Fruit fly (Drosophila melanogaster): ENCODE measurements around the gene TotA.

The TotA gene

DNA sequence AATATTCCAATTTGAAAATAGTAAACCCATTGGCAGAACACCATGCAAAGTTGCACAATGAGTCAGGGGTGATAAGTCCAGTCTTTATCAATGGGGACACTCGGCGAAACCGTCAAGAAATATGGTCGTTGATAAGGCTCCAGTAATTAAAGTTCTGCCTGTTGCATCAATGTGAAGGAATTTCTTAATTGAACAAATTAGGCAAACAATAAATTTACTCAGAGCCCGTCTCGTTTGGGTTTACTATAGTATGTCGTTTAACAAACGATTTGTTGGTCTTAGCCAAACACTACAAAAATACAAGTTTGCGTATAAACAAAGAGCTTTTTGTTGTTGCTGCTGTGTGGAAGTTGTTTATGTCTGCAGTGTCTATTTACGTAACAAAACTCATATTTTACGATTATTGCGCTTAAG lies 36.1 kb upstream of the TotA start:
- TF ChIP-seq psq (optimal IDR thresholded peaks at IDR 0.05) (no peak), pan (optimal IDR thresholded peaks at IDR 0.05) (no peak), CG8478 (optimal IDR thresholded peaks at IDR 0.05) (no peak), Dll (optimal IDR thresholded peaks at IDR 0.05) (no peak), EcR (GFP tag; optimal IDR thresholded peaks at IDR 0.05) (no peak), usp (GFP tag; optimal IDR thresholded peaks at IDR 0.05) (no peak)

DNA sequence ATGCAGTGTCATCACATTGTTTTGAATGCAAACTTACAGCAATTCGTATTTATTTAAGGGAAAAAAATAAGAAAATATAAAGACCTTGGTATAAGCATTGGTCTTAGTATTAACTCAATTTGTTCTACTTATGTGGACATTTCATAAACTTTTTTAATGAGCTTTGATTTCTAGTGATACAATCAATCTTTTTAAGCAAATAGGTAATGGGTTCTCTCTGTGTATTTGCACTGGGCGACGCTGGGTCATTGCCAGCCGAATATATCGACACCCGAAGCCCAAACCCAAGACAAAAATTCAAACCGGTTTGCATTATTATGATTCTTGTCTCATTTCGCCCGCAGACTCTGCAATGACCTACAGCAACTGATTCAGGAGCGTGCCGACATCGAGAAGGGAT lies 35.3 kb upstream of the TotA start:
- TF ChIP-seq EcR (GFP tag; optimal IDR thresholded peaks at IDR 0.05) (no peak), psq (optimal IDR thresholded peaks at IDR 0.05) (no peak), pan (optimal IDR thresholded peaks at IDR 0.05) (no peak), Dll (optimal IDR thresholded peaks at IDR 0.05) (no peak)

DNA sequence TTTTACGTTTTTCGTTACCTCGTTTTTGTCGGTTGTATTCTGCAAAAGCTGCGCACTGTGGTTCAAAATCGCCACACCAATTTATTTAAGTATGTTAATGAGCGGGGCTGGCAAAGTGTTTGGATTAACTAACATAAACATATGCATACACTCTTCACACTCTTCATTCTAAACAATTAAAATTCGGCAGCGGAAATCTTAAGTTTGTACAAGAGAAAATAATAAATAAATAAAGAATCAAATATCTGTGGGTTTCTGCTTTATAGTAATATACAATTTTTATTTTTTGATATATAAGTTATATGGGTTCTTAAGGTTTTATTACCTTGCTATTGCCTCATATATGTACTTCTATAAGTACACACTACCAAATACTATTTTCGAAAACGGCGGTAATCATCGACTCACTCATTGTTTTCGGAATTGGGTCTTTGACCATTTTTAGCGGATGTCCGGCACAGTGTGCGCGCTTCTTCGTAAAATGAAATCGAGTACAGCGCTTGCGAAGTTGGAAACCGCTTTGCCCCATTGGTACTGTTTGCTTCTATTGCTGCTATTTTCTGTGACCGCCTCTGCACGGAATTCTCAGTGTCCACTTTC lies 34.5 kb upstream of the TotA start:
- no peak for TF ChIP-seq Dll (optimal IDR thresholded peaks at IDR 0.05)
- no peak for TF ChIP-seq pan (optimal IDR thresholded peaks at IDR 0.05)
- no peak for TF ChIP-seq usp (GFP tag; optimal IDR thresholded peaks at IDR 0.05)
- no peak for TF ChIP-seq EcR (GFP tag; optimal IDR thresholded peaks at IDR 0.05)
- no peak for TF ChIP-seq CG8478 (optimal IDR thresholded peaks at IDR 0.05)
- TF ChIP-seq psq (optimal IDR thresholded peaks at IDR 0.05): no peak

DNA sequence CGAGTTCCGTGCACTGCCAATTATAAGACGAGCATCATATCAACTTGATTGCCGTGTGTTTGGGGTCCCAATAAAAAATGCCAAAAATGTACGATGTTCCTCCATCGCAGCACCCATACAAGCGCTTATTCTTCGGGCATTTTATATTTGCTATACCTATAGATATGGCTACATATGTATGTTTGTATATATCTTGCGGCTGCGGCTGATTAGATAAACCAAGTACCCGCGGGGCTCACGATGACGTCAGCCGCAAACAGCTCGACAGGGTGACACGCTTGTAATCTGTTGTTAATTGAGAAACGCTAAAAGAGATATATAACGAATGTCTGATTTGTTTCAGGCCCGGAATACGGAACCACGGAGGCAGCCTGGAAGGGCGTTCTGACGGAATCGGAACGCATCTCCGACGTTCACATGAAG lies 33.6 kb upstream of the TotA start:
- TF ChIP-seq CG8478 (optimal IDR thresholded peaks at IDR 0.05) (no peak), Dll (optimal IDR thresholded peaks at IDR 0.05) (no peak), psq (optimal IDR thresholded peaks at IDR 0.05) (no peak), pan (optimal IDR thresholded peaks at IDR 0.05) (no peak), usp (GFP tag; optimal IDR thresholded peaks at IDR 0.05) (no peak), EcR (GFP tag; optimal IDR thresholded peaks at IDR 0.05) (no peak)

DNA sequence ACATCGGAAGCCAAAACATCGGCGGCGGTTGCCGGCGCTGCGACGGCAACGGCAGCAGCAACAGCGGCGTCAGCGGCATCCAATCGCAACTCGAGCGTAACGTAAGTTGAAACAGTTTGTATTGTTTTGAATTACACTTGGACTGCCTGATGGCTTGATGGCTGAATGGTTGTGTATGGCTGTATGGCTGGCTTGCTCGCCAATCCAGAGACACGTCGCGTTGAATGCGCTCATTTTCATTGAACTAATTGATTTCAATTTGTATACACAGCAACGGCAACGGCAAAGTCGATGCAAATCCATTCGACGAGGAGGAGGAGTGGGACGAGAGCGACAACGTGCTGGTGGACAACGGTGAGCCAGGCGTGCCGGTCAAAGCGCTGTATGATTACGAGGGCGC lies 32.0 kb upstream of the TotA start:
- TF ChIP-seq psq (optimal IDR thresholded peaks at IDR 0.05) (no peak), CG8478 (optimal IDR thresholded peaks at IDR 0.05) (no peak), EcR (GFP tag; optimal IDR thresholded peaks at IDR 0.05) (no peak), Dll (optimal IDR thresholded peaks at IDR 0.05) (no peak), usp (GFP tag; optimal IDR thresholded peaks at IDR 0.05) (no peak), pan (optimal IDR thresholded peaks at IDR 0.05) (no peak)

DNA sequence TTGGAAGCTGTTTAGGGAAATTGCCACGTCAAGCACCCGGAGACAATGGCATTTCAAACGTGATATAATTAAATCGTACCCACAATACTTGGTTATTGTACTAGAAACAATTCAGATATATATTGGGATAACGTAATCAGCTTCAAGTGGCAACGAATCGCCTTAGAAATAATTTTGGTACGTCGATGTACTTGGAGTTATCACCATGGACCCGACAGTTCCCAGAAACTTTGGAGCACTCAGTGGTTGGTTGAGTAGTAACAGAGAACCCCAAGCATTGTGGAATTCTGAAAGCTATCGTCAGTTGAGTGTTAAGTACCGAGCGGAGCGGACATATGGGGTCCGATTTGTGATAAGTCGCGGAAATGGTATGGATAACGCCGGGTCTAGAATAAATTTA lies 29.0 kb upstream of the TotA start, which contains the start of gene CG15695:
TSS of gene CG15695 (plus strand) at position 301 of the 400 bp plus-strand sequence.
- TF ChIP-seq usp (GFP tag; optimal IDR thresholded peaks at IDR 0.05) (no peak), EcR (GFP tag; optimal IDR thresholded peaks at IDR 0.05) (no peak), pan (optimal IDR thresholded peaks at IDR 0.05) (no peak), psq (optimal IDR thresholded peaks at IDR 0.05) (no peak), Dll (optimal IDR thresholded peaks at IDR 0.05) (no peak), CG8478 (optimal IDR thresholded peaks at IDR 0.05) (no peak)

DNA sequence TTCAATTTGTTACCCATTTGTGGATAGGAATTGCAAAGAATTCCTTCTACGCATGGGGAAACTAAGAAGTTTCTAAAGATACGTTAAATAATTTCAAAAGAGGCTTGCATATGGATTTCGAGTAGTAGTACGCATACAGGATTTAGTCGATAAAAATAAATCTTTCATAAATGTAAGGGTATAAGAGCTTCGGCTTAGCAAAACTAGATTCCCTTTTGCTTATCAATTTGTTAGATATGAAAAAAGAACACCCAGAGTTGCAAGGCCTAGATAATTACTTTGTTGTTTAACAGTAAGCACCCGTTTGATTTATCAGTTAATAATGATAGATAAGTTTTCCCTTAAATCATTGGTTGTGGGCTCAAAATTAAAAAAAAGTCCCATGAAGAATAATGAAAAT lies 25.3 kb upstream of the TotA start:
- TF ChIP-seq psq (optimal IDR thresholded peaks at IDR 0.05) (no peak), Dll (optimal IDR thresholded peaks at IDR 0.05) (no peak), EcR (GFP tag; optimal IDR thresholded peaks at IDR 0.05) (no peak), usp (GFP tag; optimal IDR thresholded peaks at IDR 0.05) (no peak), pan (optimal IDR thresholded peaks at IDR 0.05) (no peak), CG8478 (optimal IDR thresholded peaks at IDR 0.05) (no peak)

DNA sequence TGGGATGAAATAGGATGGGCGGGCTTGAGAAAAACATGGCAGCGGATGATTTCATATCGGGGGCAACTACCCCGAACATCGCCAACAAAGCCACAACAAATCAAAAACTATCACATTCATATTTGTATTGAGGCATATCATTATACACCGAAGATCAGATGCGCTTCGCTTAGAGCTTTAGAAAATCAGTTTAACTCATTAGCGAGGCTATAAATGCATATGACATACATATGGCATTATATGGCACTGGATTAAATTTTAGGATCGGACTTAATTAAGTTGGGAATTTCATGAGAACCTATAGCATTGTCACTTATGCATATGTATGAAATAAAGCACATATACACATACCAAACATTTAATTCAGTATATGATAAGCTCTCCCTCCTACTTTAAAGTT lies 24.5 kb upstream of the TotA start:
- TF ChIP-seq CG8478 (optimal IDR thresholded peaks at IDR 0.05) (no peak), usp (GFP tag; optimal IDR thresholded peaks at IDR 0.05) (no peak), EcR (GFP tag; optimal IDR thresholded peaks at IDR 0.05) (no peak), pan (optimal IDR thresholded peaks at IDR 0.05) (no peak), psq (optimal IDR thresholded peaks at IDR 0.05) (no peak), Dll (optimal IDR thresholded peaks at IDR 0.05) (no peak)

DNA sequence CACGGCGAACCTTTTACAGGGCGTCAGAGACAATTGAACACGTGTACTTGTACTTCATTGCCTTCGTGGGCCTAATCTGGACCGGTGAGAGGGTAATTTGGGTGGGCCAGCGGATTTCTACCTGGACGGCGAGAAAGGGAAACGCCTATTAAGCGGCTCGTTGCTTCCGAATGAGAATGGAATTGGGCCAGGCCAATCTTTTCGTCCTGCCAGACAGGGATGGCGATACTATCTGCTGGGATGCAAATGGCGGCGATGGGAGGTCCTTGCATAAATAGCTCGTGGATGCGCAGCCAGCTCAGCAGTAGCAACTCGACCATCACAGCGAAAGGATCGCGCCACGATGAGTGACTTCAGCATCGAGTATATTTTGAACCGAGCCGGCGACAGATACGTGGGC lies 24.1 kb upstream of the TotA start, which contains the start of gene CG15696:
TSS of gene CG15696 (plus strand) at position 301 of the 400 bp plus-strand sequence.
- TF ChIP-seq usp (GFP tag; optimal IDR thresholded peaks at IDR 0.05) (no peak), Dll (optimal IDR thresholded peaks at IDR 0.05) (no peak), EcR (GFP tag; optimal IDR thresholded peaks at IDR 0.05) (no peak), pan (optimal IDR thresholded peaks at IDR 0.05) (no peak)

DNA sequence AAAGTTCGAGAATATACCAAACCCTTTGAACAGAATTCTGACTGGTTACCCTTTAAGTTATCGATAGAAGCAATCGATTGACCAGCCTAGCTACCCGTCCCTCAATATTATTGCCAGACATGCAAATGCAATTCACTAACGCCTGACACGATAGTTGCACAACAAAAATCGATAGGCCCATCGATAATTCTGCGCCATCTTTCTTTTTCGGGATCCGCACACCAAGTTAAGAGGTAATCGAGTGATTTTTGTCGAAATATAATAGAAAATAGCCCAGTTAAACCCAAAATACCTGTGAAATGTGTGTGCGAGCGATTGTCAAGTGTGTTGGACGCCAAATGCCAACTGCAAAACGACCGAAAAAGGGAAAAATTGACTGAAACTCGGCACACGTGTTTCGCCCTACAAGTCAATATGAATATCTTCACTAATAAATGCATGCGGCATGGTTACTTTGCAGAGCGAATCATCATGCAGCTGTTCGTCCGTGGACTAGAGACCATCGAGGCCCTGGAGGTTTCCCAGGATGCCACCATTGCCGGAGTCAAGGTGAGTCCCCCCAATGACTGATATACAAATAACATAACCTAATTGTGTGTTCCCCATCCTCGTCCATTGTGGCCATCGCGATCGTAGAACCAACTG lies 20.3 kb upstream of the TotA start, which contains the start of gene RpS30:
TSS of gene RpS30 (plus strand) at position 122 of the 645 bp plus-strand sequence.
- no peak for TF ChIP-seq pan (optimal IDR thresholded peaks at IDR 0.05)
- TF ChIP-seq usp (GFP tag; optimal IDR thresholded peaks at IDR 0.05): no peak
- TF ChIP-seq EcR (GFP tag; optimal IDR thresholded peaks at IDR 0.05): no peak
- TF ChIP-seq CG8478 (optimal IDR thresholded peaks at IDR 0.05): no peak
- TF ChIP-seq psq (optimal IDR thresholded peaks at IDR 0.05): no peak
- no peak for TF ChIP-seq Dll (optimal IDR thresholded peaks at IDR 0.05)

DNA sequence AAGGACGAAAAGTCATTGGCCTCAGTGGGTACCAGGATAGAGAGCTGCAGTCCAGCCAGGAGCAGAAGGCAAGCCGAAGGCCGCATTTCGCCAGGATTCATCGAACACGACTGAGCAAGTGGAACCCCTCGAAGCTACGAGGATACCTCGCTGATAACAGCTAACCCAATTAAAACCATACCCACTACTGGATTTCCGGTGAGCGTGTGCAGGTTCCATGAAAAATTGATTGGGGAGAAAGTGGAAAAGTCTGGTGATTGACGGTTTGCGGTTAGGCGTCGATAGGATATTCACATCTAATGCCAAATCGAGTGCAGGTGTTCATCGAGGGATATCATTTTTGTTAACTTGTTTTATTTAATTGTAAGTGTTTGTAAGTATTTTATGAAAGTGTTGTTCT lies 11.0 kb upstream of the TotA start, which contains the start of gene Ir93a:
TSS of gene Ir93a (minus strand) at position 101 of the 400 bp plus-strand sequence.
- TF ChIP-seq pan (optimal IDR thresholded peaks at IDR 0.05) (no peak), Dll (optimal IDR thresholded peaks at IDR 0.05) (no peak), EcR (GFP tag; optimal IDR thresholded peaks at IDR 0.05) (no peak), psq (optimal IDR thresholded peaks at IDR 0.05) (no peak), CG8478 (optimal IDR thresholded peaks at IDR 0.05) (no peak), usp (GFP tag; optimal IDR thresholded peaks at IDR 0.05) (no peak)

DNA sequence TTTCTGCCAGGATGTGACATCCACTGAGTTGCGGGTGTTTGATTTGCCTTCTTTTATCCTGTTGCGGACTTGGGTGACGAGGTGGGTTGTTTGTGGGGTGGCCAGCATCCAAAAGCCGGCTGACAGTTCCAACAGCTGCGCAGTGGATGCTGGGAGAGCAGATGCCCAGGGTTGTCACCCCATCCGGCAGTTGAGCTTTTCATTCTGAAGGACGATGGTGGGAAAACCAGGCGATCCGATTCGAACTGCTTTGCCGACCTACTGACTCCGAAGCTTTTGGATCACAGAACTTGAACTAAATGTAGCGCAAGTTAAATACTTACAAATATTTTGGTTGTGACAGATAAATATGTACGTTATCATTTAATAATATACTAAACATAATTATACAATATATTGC lies 4.6 kb upstream of the TotA start, which contains the start of gene KaiR1D:
TSS of gene KaiR1D (minus strand) at position 28 of the 400 bp plus-strand sequence.
- TF ChIP-seq usp (GFP tag; optimal IDR thresholded peaks at IDR 0.05) (no peak), psq (optimal IDR thresholded peaks at IDR 0.05) (no peak), Dll (optimal IDR thresholded peaks at IDR 0.05) (no peak), EcR (GFP tag; optimal IDR thresholded peaks at IDR 0.05) (no peak), pan (optimal IDR thresholded peaks at IDR 0.05) (no peak), CG8478 (optimal IDR thresholded peaks at IDR 0.05) (no peak)

Data from whole organism.